Worm (Caenorhabditis elegans) whole organism, mixed stage, embryonic: Measurements from ENCODE around the gene T27E4.5.

Source experiments
- M03D4.4 ChIP-seq: sonication (generic microtip); optimal IDR thresholded peaks from 2 replicates; lab custom pipeline; 2017; ENCODE audit warnings: mild to moderate bottlenecking, missing genetic modification characterization, missing compliant biosample characterization
- bed-3 ChIP-seq: fragments of 200-800 bp; sonication (Bioruptor generic); optimal IDR thresholded peaks from 3 replicates; lab custom pipeline; 2018; ENCODE audit warnings: mild to moderate bottlenecking, missing genetic modification characterization, moderate library complexity, missing compliant biosample characterization
- ceh-39 ChIP-seq: fragments of 150-350 bp; optimal IDR thresholded peaks from 2 replicates; lab custom pipeline; 2014; ENCODE audit warnings: missing biosample characterization, missing genetic modification characterization
- ceh-43 ChIP-seq: fragments of 200-800 bp; sonication (Bioruptor generic); optimal IDR thresholded peaks from 2 replicates; lab custom pipeline; 2018; ENCODE audit warnings: mild to moderate bottlenecking, missing genetic modification characterization, moderate library complexity, missing compliant biosample characterization
- ceh-83 ChIP-seq: fragments of 200-800 bp; sonication (Bioruptor generic); optimal IDR thresholded peaks from 2 replicates; lab custom pipeline; 2018; ENCODE audit warnings: mild to moderate bottlenecking, missing genetic modification characterization, missing compliant biosample characterization
- ces-1 ChIP-seq: fragments of 150-350 bp; optimal IDR thresholded peaks from 2 replicates; lab custom pipeline; 2014; ENCODE audit warnings: missing biosample characterization, missing genetic modification reagents, missing genetic modification characterization
- cnd-1 ChIP-seq: fragments of 200-800 bp; sonication (Bioruptor generic); optimal IDR thresholded peaks from 2 replicates; lab custom pipeline; 2018; ENCODE audit warnings: mild to moderate bottlenecking, missing genetic modification characterization, missing compliant biosample characterization
- drap-1 ChIP-seq: fragments of 200-800 bp; sonication (Bioruptor generic); optimal IDR thresholded peaks from 3 replicates; lab custom pipeline; 2018; ENCODE audit warnings: mild to moderate bottlenecking, missing genetic modification characterization, missing compliant biosample characterization
- elt-1 ChIP-seq: sonication (generic microtip); optimal IDR thresholded peaks from 2 replicates; lab custom pipeline; 2017; ENCODE audit warnings: missing genetic modification characterization, mild to moderate bottlenecking, missing compliant biosample characterization, antibody characterized with exemption, moderate library complexity, borderline replicate concordance; ENCODE audit not compliant: insufficient read depth
- elt-3 ChIP-seq: fragments of 150-350 bp; optimal IDR thresholded peaks from 2 replicates; lab custom pipeline; 2014; ENCODE audit warnings: missing biosample characterization, missing genetic modification characterization
- flh-1 ChIP-seq: fragments of 200-800 bp; sonication (Bioruptor generic); optimal IDR thresholded peaks from 2 replicates; lab custom pipeline; 2018; ENCODE audit warnings: mild to moderate bottlenecking, missing genetic modification characterization, moderate library complexity, missing compliant biosample characterization
- ham-2 ChIP-seq: fragments of 200-800 bp; sonication (Bioruptor generic); optimal IDR thresholded peaks from 2 replicates; lab custom pipeline; 2018; ENCODE audit warnings: mild to moderate bottlenecking, missing genetic modification characterization, missing compliant biosample characterization
- hlh-1 ChIP-seq: fragments of 150-350 bp; optimal IDR thresholded peaks from 2 replicates; lab custom pipeline; 2014; ENCODE audit warnings: missing biosample characterization, missing genetic modification reagents, missing genetic modification characterization
- lin-13 ChIP-seq: fragments of 150-350 bp; optimal IDR thresholded peaks from 2 replicates; lab custom pipeline; 2014; ENCODE audit warnings: missing biosample characterization, missing genetic modification characterization
- lin-32 ChIP-seq: fragments of 200-800 bp; sonication (Bioruptor generic); optimal IDR thresholded peaks from 2 replicates; lab custom pipeline; 2018; ENCODE audit warnings: mild to moderate bottlenecking, missing genetic modification characterization, missing compliant biosample characterization
- mab-5 ChIP-seq: fragments of 150-350 bp; optimal IDR thresholded peaks from 2 replicates; lab custom pipeline; 2014; ENCODE audit warnings: missing biosample characterization, missing genetic modification characterization
- mls-2 ChIP-seq: sonication (generic microtip); optimal IDR thresholded peaks from 2 replicates; lab custom pipeline; 2016; ENCODE audit warnings: mild to moderate bottlenecking, missing genetic modification characterization, moderate library complexity, missing compliant biosample characterization
- nhr-2 ChIP-seq: fragments of 150-350 bp; optimal IDR thresholded peaks from 2 replicates; lab custom pipeline; 2014; ENCODE audit warnings: missing biosample characterization, missing genetic modification characterization
- nhr-237 ChIP-seq: fragments of 150-350 bp; optimal IDR thresholded peaks from 2 replicates; lab custom pipeline; 2014; ENCODE audit warnings: missing biosample characterization, missing genetic modification characterization
- nhr-28 ChIP-seq: fragments of 150-350 bp; optimal IDR thresholded peaks from 2 replicates; lab custom pipeline; 2014; ENCODE audit warnings: missing biosample characterization, missing genetic modification characterization
- nhr-76 ChIP-seq: sonication (generic microtip); optimal IDR thresholded peaks from 2 replicates; lab custom pipeline; 2017; ENCODE audit warnings: missing biosample characterization, missing genetic modification characterization
- pha-4 ChIP-seq: fragments of 150-350 bp; optimal IDR thresholded peaks from 2 replicates; lab custom pipeline; 2018; ENCODE audit warnings: missing biosample characterization, missing genetic modification reagents, missing genetic modification characterization
- snpc-4 ChIP-seq: fragments of 150-350 bp; optimal IDR thresholded peaks from 2 replicates; lab custom pipeline; 2014; ENCODE audit warnings: missing biosample characterization, missing genetic modification characterization
- tbx-8 ChIP-seq: fragments of 200-800 bp; sonication (Bioruptor generic); optimal IDR thresholded peaks from 2 replicates; lab custom pipeline; 2018; ENCODE audit warnings: mild to moderate bottlenecking, missing genetic modification characterization, moderate library complexity, missing compliant biosample characterization
- unc-120 ChIP-seq: sonication (generic microtip); optimal IDR thresholded peaks from 2 replicates; lab custom pipeline; 2017; ENCODE audit warnings: missing genetic modification characterization, missing compliant biosample characterization; ENCODE audit not compliant: poor library complexity, severe bottlenecking
- unc-39 ChIP-seq: fragments of 150-350 bp; optimal IDR thresholded peaks from 2 replicates; lab custom pipeline; 2014; ENCODE audit warnings: missing biosample characterization, missing genetic modification characterization
- unc-62 ChIP-seq: fragments of 150-350 bp; optimal IDR thresholded peaks from 2 replicates; lab custom pipeline; 2014; ENCODE audit warnings: missing biosample characterization, missing genetic modification reagents, missing genetic modification characterization
- zip-8 ChIP-seq: fragments of 150-350 bp; optimal IDR thresholded peaks from 2 replicates; lab custom pipeline; 2014; ENCODE audit warnings: missing biosample characterization, missing genetic modification characterization
- ztf-11 ChIP-seq: fragments of 150-350 bp; optimal IDR thresholded peaks from 2 replicates; lab custom pipeline; 2014; ENCODE audit warnings: missing biosample characterization, missing genetic modification characterization

The T27E4.5 gene

DNA sequence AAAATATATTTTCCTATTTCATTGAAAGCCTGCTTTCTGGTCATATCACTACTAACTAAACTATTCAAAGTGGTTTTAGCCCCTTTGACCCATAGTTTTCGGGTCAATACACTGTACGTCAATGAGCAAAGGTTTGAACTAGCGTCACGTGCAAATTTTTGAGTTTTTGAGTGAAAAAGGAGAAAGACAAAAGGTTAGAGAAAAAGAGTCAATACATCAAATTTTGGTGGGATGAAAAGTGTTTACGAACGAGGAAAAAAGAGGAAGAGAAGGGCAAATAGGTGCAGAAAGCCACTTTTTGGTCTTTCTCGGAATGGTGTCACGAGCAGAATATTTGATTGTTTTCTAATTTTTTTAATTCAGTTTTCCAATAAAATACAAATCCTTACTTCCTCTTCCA, 6.2 kb upstream of the T27E4.5 start:
- no peak for TF ChIP-seq nhr-237 (tag; lab: Kevin White, UChicago)
- no peak for TF ChIP-seq ceh-43 (GFP tag; lab: Kevin White, UChicago)
- no peak for TF ChIP-seq zip-8 (tag; lab: Kevin White, UChicago)
- TF ChIP-seq unc-62 = no peak
- TF ChIP-seq ham-2 (GFP tag; lab: Kevin White, UChicago) = no peak
- TF ChIP-seq ceh-83 (GFP tag; lab: Kevin White, UChicago) = no peak
- TF ChIP-seq unc-39 = no peak
- TF ChIP-seq pha-4 (tag; lab: Kevin White, UChicago) = no peak
- no peak for TF ChIP-seq cnd-1
- TF ChIP-seq snpc-4 (tag; lab: Kevin White, UChicago) = no peak
- no peak for TF ChIP-seq ztf-11 (tag; lab: Kevin White, UChicago)
- TF ChIP-seq lin-13 (tag; lab: Kevin White, UChicago) = no peak
- no peak for TF ChIP-seq ces-1 (GFP tag; lab: Kevin White, UChicago)
- no peak for TF ChIP-seq bed-3 (GFP tag; lab: Kevin White, UChicago)
- no peak for TF ChIP-seq nhr-28 (tag; lab: Kevin White, UChicago)
- TF ChIP-seq, all 35 proteins: peak for 0

DNA sequence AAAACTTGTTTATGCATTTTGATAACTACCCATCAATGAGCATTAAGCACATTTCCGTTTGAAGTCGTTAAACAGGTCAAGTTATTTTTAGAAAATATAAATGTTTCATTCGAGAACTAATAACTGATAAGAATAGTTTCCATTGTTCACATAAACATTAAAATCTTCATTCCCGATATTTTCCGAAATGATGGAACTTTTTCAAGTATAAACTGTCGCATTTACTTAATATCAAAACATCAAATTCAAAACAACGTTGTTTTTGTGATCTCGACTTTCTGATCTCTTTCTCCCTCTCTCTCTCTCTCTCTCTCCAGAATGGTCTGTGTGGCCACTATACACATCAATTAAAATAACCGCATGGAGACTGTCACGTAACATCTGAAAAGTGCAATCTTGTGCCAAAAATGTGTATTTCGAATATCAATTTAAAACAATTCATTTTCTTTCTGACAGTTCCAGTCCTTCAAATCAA, 4.8 kb upstream of the T27E4.5 start:
- TF ChIP-seq ces-1 (GFP tag; lab: Kevin White, UChicago) (no peak), ztf-11 (tag; lab: Kevin White, UChicago) (no peak), tbx-8 (no peak), M03D4.4 (tag; lab: Kevin White, UChicago) (no peak), snpc-4 (tag; lab: Kevin White, UChicago) (no peak), nhr-2 (tag; lab: Kevin White, UChicago) (no peak), ceh-39 (tag; lab: Kevin White, UChicago) (no peak), drap-1 (no peak), elt-3 (tag; lab: Kevin White, UChicago) (no peak), cnd-1 (no peak), lin-32 (GFP tag; lab: Kevin White, UChicago) (no peak), mls-2 (tag; lab: Kevin White, UChicago) (no peak), ham-2 (GFP tag; lab: Kevin White, UChicago) (no peak), nhr-237 (tag; lab: Kevin White, UChicago) (no peak), elt-1 (tag; lab: Kevin White, UChicago) (no peak), pha-4 (tag; lab: Kevin White, UChicago) (no peak), flh-1 (GFP tag; lab: Kevin White, UChicago) (no peak)

- TF ChIP-seq nhr-76 (tag; lab: Kevin White, UChicago) (no peak), unc-62 (no peak), lin-32 (GFP tag; lab: Kevin White, UChicago) (no peak), mab-5 (tag; lab: Kevin White, UChicago) (no peak)
Measured at ce11 chrV:9073322-9074038, 3.9 kb upstream of the T27E4.5 start, which contains the start of gene oac-50. oac-50 (minus strand) TSS chrV:9073540.

DNA sequence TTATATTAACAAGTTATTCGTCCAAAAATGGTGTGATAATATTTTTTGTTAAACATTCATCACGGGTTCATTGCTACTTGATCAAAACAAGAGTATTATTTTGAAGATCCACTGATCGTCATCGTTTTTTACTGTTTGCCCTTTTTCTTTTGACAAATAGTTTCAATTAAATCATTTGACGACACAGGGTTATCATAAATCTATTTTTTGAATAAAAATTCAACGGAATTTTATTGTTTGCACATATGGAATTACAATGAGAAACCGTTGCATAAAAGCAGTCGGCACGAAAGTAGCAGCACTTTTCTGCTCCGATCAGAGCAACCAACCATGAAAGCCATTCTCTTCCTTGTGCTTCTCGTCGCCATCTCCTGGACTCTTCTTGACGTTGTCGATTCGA, 1.9 kb downstream of the T27E4.5 start, which contains the start of gene fip-2:
fip-2 (plus strand) TSS at position 301 of the 400 bp plus-strand sequence.
- TF ChIP-seq lin-13 (tag; lab: Kevin White, UChicago) (no peak), M03D4.4 (tag; lab: Kevin White, UChicago) (no peak), ceh-43 (GFP tag; lab: Kevin White, UChicago) (no peak), ham-2 (GFP tag; lab: Kevin White, UChicago) (no peak), lin-32 (GFP tag; lab: Kevin White, UChicago) (no peak), elt-1 (tag; lab: Kevin White, UChicago) (no peak), ceh-83 (GFP tag; lab: Kevin White, UChicago) (no peak), nhr-2 (tag; lab: Kevin White, UChicago) (no peak), pha-4 (tag; lab: Kevin White, UChicago) (no peak), nhr-237 (tag; lab: Kevin White, UChicago) (no peak), mls-2 (tag; lab: Kevin White, UChicago) (no peak), mab-5 (tag; lab: Kevin White, UChicago) (no peak), unc-120 (no peak)

- no peak for TF ChIP-seq hlh-1
- no peak for TF ChIP-seq flh-1 (GFP tag; lab: Kevin White, UChicago)
Measured at ce11 chrV:9065915-9066314, 3.7 kb downstream of the T27E4.5 start.
